Fruit fly (Drosophila melanogaster) whole organism, pupa: ENCODE measurements around the gene spirit.

Source experiments
- CG10348 ChIP-seq: fragments of 200-800 bp; sonication (Bioruptor generic); IDR thresholded peaks from 2 replicates; pipeline ENCODE4 v1.3.6; 2022; ENCODE audit warnings: missing biosample characterization, missing genetic modification characterization
- CG12605 ChIP-seq: fragments of 200-800 bp; sonication (Bioruptor generic); IDR thresholded peaks from 2 replicates; pipeline ENCODE4 v1.3.6; 2022; ENCODE audit warnings: missing biosample characterization, missing genetic modification characterization
- CG13204 ChIP-seq: fragments of 200-800 bp; sonication (Bioruptor generic); optimal IDR thresholded peaks from 2 replicates; lab custom pipeline; 2018; ENCODE audit warnings: missing biosample characterization, mild to moderate bottlenecking, missing genetic modification characterization, moderate library complexity
- CG14655 ChIP-seq: fragments of 200-800 bp; sonication (Bioruptor generic); optimal IDR thresholded peaks from 3 replicates; lab custom pipeline; 2017; ENCODE audit warnings: mild to moderate bottlenecking, missing biosample characterization, missing genetic modification reagents, missing genetic modification characterization
- CG15710 ChIP-seq: fragments of 200-800 bp; sonication (Bioruptor generic); optimal IDR thresholded peaks from 2 replicates; lab custom pipeline; 2018; ENCODE audit warnings: missing biosample characterization, mild to moderate bottlenecking, missing genetic modification characterization, moderate library complexity
- CG17806 ChIP-seq: fragments of 200-800 bp; sonication (Bioruptor generic); optimal IDR thresholded peaks from 2 replicates; lab custom pipeline; 2018; ENCODE audit warnings: missing biosample characterization, mild to moderate bottlenecking, missing genetic modification characterization, moderate library complexity
- CG32121 ChIP-seq: fragments of 200-800 bp; sonication (Bioruptor generic); IDR thresholded peaks from 2 replicates; pipeline ENCODE4 v1.3.6; 2022; ENCODE audit warnings: missing biosample characterization, missing genetic modification characterization
- CG34367 ChIP-seq: fragments of 200-800 bp; sonication (Bioruptor generic); optimal IDR thresholded peaks from 2 replicates; lab custom pipeline; 2018; ENCODE audit warnings: missing biosample characterization, mild to moderate bottlenecking, missing genetic modification characterization
- CG4496 ChIP-seq: fragments of 200-800 bp; sonication (Bioruptor generic); IDR thresholded peaks from 3 replicates; pipeline ENCODE4 v1.3.6; 2022; ENCODE audit warnings: missing biosample characterization, missing genetic modification characterization
- CG8159 ChIP-seq: fragments of 200-800 bp; sonication (Bioruptor generic); optimal IDR thresholded peaks from 3 replicates; lab custom pipeline; 2018; ENCODE audit warnings: missing biosample characterization, mild to moderate bottlenecking, missing genetic modification characterization, moderate library complexity
- CG8301 ChIP-seq: fragments of 200-800 bp; sonication (Bioruptor generic); optimal IDR thresholded peaks from 2 replicates; lab custom pipeline; 2018; ENCODE audit warnings: missing biosample characterization, mild to moderate bottlenecking, missing genetic modification characterization
- CG9948 ChIP-seq: fragments of 200-800 bp; sonication (Bioruptor generic); optimal IDR thresholded peaks from 2 replicates; lab custom pipeline; 2018; ENCODE audit warnings: missing biosample characterization, mild to moderate bottlenecking, missing genetic modification characterization, moderate library complexity
- D1 ChIP-seq: fragments of 200-800 bp; sonication (Bioruptor generic); optimal IDR thresholded peaks from 2 replicates; lab custom pipeline; 2018; ENCODE audit warnings: missing biosample characterization, mild to moderate bottlenecking, missing genetic modification characterization, moderate library complexity
- EcR ChIP-seq: fragments of 200-800 bp; sonication (Bioruptor generic); optimal IDR thresholded peaks from 3 replicates; lab custom pipeline; 2019; ENCODE audit warnings: missing biosample characterization, missing genetic modification characterization, mild to moderate bottlenecking, moderate library complexity, missing genetic modification reagents
- Ets98B ChIP-seq: fragments of 200-800 bp; sonication (Bioruptor generic); IDR thresholded peaks from 2 replicates; pipeline ENCODE4 v1.3.6; 2022; ENCODE audit warnings: missing biosample characterization, missing genetic modification characterization
- Pif1A ChIP-seq: fragments of 200-800 bp; sonication (Bioruptor generic); optimal IDR thresholded peaks from 3 replicates; lab custom pipeline; 2016; ENCODE audit warnings: missing biosample characterization, missing genetic modification characterization
- Pif1B ChIP-seq: fragments of 200-800 bp; sonication (Bioruptor generic); optimal IDR thresholded peaks from 3 replicates; lab custom pipeline; 2016; ENCODE audit warnings: missing biosample characterization, missing genetic modification characterization
- Snoo ChIP-seq: fragments of 200-800 bp; sonication (Bioruptor generic); optimal IDR thresholded peaks from 3 replicates; lab custom pipeline; 2017; ENCODE audit warnings: missing biosample characterization, mild to moderate bottlenecking, missing genetic modification characterization, inconsistent platforms
- fd96Ca ChIP-seq: fragments of 200-800 bp; sonication (Bioruptor generic); IDR thresholded peaks from 3 replicates; pipeline ENCODE4 v1.3.6; 2022; ENCODE audit warnings: missing biosample characterization, missing genetic modification characterization
- gl ChIP-seq: fragments of 200-800 bp; sonication (Bioruptor generic); optimal IDR thresholded peaks from 2 replicates; lab custom pipeline; 2018; ENCODE audit warnings: missing biosample characterization, mild to moderate bottlenecking, missing genetic modification characterization
- rn ChIP-seq: fragments of 200-800 bp; sonication (Bioruptor generic); IDR thresholded peaks from 2 replicates; pipeline ENCODE4 v1.3.6; 2022; ENCODE audit warnings: missing biosample characterization, missing genetic modification characterization

The spirit gene

DNA sequence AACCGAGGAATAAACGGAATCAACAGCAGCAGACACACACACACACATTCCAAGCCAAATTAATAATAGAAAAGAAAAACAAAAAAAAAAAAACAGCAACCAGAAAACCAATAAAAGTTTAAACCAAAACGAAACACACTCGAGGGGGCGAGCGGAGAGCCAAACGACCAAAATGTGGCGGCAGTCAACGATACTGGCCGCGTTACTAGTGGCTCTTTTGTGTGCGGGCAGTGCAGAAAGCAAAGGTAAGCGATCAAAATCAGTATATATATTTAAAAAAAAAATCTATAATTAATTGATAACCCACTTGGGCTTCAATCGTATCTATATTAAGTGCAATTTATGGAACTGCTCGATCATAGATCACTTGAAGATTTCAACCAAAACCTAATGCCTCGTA, 41.6 kb downstream of the spirit start:
- no peak for TF ChIP-seq CG4496 (GFP tag; lab: Robert Waterston, UW)
- TF ChIP-seq CG9948 (tag; lab: Kevin White, UChicago): no peak
- TF ChIP-seq CG8301 (tag; lab: Kevin White, UChicago): no peak
- no peak for TF ChIP-seq rn (GFP tag; lab: Robert Waterston, UW)
- TF ChIP-seq Ets98B (GFP tag; lab: Robert Waterston, UW): peak; percentile 13; the same call in 1 of the 2 replicates
- no peak for TF ChIP-seq CG12605 (GFP tag; lab: Robert Waterston, UW)
- TF ChIP-seq CG13204: no peak
- no peak for TF ChIP-seq CG10348 (GFP tag; lab: Robert Waterston, UW)
- TF ChIP-seq EcR (GFP tag; lab: Kevin White, UChicago): no peak

DNA sequence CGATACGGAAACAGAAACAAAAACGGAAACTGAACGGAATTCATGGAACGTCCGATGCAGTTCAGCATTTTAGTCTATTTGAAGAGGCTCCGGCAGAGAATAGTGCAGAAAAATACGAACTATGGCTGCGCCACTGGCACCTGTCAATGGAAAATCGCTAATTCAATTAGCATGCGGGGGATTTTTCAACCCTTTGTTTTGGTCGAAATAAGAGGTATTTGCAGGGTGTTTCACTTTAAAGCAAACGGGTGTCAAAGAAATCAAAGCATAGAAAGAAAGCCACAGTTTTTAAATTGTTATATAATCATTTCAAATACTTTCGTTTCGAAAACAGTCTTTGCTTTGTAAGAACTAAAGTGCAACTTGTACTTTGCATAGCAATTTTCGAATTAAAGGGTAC, 43.8 kb downstream of the spirit start, which contains the start of gene PIP82:
Gene PIP82 (minus strand): TSS at position 101 of the 400 bp plus-strand sequence.
- TF ChIP-seq Snoo (tag; lab: Kevin White, UChicago) (no peak), CG4496 (GFP tag; lab: Robert Waterston, UW) (no peak), CG10348 (GFP tag; lab: Robert Waterston, UW) (no peak), CG17806 (tag; lab: Kevin White, UChicago) (no peak), CG12605 (GFP tag; lab: Robert Waterston, UW) (no peak), Ets98B (GFP tag; lab: Robert Waterston, UW) (no peak), rn (GFP tag; lab: Robert Waterston, UW) (no peak), CG32121 (no peak), EcR (GFP tag; lab: Kevin White, UChicago) (no peak), CG9948 (tag; lab: Kevin White, UChicago) (no peak), CG8159 (no peak)

DNA sequence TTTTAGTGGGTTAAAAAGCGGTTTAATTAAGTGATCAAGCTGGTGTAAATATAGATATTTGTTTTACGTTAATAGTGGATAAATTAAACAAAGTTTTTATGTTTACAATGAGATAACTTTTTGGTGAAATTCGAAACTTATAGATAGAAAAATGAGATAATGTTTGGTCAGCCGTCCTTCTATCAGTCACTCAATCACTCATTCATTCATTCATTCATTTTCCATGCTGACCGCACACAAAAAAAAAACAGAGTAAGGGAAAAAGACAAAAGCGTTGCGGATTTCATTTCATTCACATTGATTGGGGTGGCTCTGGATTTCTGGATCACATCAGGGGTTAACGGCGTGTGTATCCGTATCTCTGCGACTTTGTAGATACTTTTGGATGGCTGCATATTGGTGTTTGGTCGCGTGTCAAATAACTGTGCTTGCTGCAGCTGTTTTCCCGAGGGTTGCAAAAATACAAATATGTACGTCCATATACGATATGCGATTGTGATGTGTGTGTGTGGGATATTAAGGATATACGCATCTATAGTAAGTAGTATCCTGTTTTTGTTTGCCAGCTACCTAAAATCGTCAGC, 49.7 kb downstream of the spirit start:
- no peak for TF ChIP-seq fd96Ca (GFP tag; lab: Robert Waterston, UW)
- no peak for TF ChIP-seq CG8301 (tag; lab: Kevin White, UChicago)
- TF ChIP-seq CG9948 (tag; lab: Kevin White, UChicago): no peak
- no peak for TF ChIP-seq Pif1A
- TF ChIP-seq rn (GFP tag; lab: Robert Waterston, UW): no peak
- TF ChIP-seq Pif1B (GFP tag; lab: Kevin White, UChicago): no peak
- no peak for TF ChIP-seq Snoo (tag; lab: Kevin White, UChicago)
- TF ChIP-seq CG4496 (GFP tag; lab: Robert Waterston, UW): no peak
- no peak for TF ChIP-seq CG13204
- no peak for TF ChIP-seq Ets98B (GFP tag; lab: Robert Waterston, UW)
- no peak for TF ChIP-seq CG32121
- TF ChIP-seq CG10348 (GFP tag; lab: Robert Waterston, UW): no peak
- TF ChIP-seq CG15710 (tag; lab: Kevin White, UChicago): no peak
- TF ChIP-seq CG12605 (GFP tag; lab: Robert Waterston, UW): no peak

DNA sequence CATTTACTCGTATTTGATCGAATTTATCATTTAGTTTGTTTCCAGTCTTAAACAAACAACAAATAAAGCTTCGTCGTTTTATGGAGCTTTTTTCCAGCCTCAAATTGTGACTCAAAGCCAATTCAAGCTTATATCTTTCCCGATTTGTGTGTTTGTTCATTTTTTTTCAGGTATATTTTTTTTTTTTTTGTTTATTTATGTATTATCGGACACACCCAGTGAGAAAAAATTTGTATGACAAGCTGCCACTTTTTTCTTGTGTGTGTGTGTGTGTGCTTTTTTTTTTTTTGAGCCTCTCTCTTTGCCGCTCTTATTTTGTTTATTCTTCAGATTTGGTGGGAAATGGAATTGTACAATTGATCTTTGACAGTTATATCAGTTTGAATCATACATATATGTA, 50.9 kb downstream of the spirit start:
- TF ChIP-seq CG17806 (tag; lab: Kevin White, UChicago) (no peak), D1 (tag; lab: Kevin White, UChicago) (no peak), CG32121 (peak; percentile 30; the same call in 1 of the 2 replicates), Pif1A (peak; percentile 8)

DNA sequence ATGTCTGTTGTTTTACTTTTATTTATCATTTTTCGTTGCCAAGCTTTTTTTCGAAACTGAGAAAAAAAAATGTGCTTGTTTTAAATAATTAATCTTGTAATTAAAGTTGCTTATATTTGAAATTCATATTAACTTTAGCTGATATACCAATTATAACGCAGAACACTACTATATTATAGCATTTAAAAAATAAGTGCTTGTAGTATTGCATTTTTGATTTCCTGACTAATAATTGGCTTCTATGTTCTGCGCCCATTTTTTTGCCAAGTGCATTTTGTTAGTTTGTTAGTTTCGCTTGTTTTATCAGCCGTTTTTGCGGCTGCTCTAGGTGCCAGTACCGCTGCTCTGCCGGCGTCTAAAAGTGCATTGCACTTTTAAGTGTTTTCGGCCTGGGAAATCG, 51.9 kb downstream of the spirit start:
- TF ChIP-seq fd96Ca (GFP tag; lab: Robert Waterston, UW) (no peak), EcR (GFP tag; lab: Kevin White, UChicago) (no peak), CG34367 (tag; lab: Kevin White, UChicago) (no peak), Pif1B (GFP tag; lab: Kevin White, UChicago) (no peak), CG13204 (no peak), CG4496 (GFP tag; lab: Robert Waterston, UW) (peak; percentile 52; the same call in 2 of the 3 replicates), D1 (tag; lab: Kevin White, UChicago) (no peak), gl (no peak), Ets98B (GFP tag; lab: Robert Waterston, UW) (peak; percentile 26; the same call in 1 of the 2 replicates), CG32121 (peak; percentile 64), Snoo (tag; lab: Kevin White, UChicago) (no peak), CG9948 (tag; lab: Kevin White, UChicago) (no peak), CG8159 (no peak), CG15710 (tag; lab: Kevin White, UChicago) (no peak), CG12605 (GFP tag; lab: Robert Waterston, UW) (no peak), CG8301 (tag; lab: Kevin White, UChicago) (peak; percentile 50), CG10348 (GFP tag; lab: Robert Waterston, UW) (no peak), rn (GFP tag; lab: Robert Waterston, UW) (no peak), Pif1A (no peak), CG14655 (GFP tag; lab: Kevin White, UChicago) (peak; percentile 55), CG17806 (tag; lab: Kevin White, UChicago) (no peak)
